Fruit fly (Drosophila melanogaster) whole organism, embryonic: ENCODE measurements around the gene Adgf-C.

Source experiments
- Aef1 ChIP-seq: fragments of 200-800 bp; sonication (Bioruptor generic); IDR thresholded peaks from 3 replicates; pipeline ENCODE4 v1.3.6; 2022; ENCODE audit warnings: missing biosample characterization, missing genetic modification characterization
- Asciz ChIP-seq: fragments of 200-800 bp; sonication (Bioruptor generic); optimal IDR thresholded peaks from 2 replicates; lab custom pipeline; 2017; ENCODE audit warnings: missing biosample characterization, mild to moderate bottlenecking, missing genetic modification characterization, missing genetic modification reagents
- B-H1 ChIP-seq: fragments of 200-800 bp; sonication (Bioruptor generic); IDR thresholded peaks from 3 replicates; pipeline ENCODE4 v1.3.6; 2022; ENCODE audit warnings: missing biosample characterization, missing genetic modification characterization
- Bgb ChIP-seq: fragments of 200-800 bp; sonication (Bioruptor generic); IDR thresholded peaks from 2 replicates; pipeline ENCODE4 v1.3.6; 2022; ENCODE audit warnings: missing biosample characterization, missing genetic modification characterization; ENCODE audit not compliant: partially characterized antibody
- CG10147 ChIP-seq: fragments of 200-800 bp; sonication (Bioruptor generic); optimal IDR thresholded peaks from 2 replicates; lab custom pipeline; 2019; ENCODE audit warnings: missing biosample characterization, mild to moderate bottlenecking, missing genetic modification characterization, moderate library complexity
- CG1024 ChIP-seq: fragments of 200-800 bp; sonication (Bioruptor generic); IDR thresholded peaks from 2 replicates; pipeline ENCODE4 v1.3.6; 2022; ENCODE audit warnings: missing biosample characterization, missing genetic modification characterization
- CG10565 ChIP-seq: fragments of 200-800 bp; sonication (Bioruptor generic); optimal IDR thresholded peaks from 3 replicates; lab custom pipeline; 2016; ENCODE audit warnings: missing biosample characterization, mild to moderate bottlenecking, missing genetic modification characterization
- CG11085 ChIP-seq: fragments of 200-800 bp; sonication (Bioruptor generic); IDR thresholded peaks from 2 replicates; pipeline ENCODE4 v1.3.6; 2022; ENCODE audit warnings: missing biosample characterization, missing genetic modification characterization
- CG11456 ChIP-seq: fragments of 200-800 bp; sonication (Bioruptor generic); IDR thresholded peaks from 3 replicates; pipeline ENCODE4 v1.3.6; 2022; ENCODE audit warnings: missing biosample characterization, missing genetic modification characterization
- CG12236 ChIP-seq: fragments of 200-800 bp; sonication (Bioruptor generic); optimal IDR thresholded peaks from 2 replicates; lab custom pipeline; 2016; ENCODE audit warnings: missing biosample characterization, missing genetic modification characterization
- CG13424 ChIP-seq: fragments of 200-800 bp; sonication (Bioruptor generic); optimal IDR thresholded peaks from 2 replicates; lab custom pipeline; 2019; ENCODE audit warnings: missing biosample characterization, mild to moderate bottlenecking, missing genetic modification characterization, moderate library complexity
- CG14860 ChIP-seq: fragments of 200-800 bp; sonication (Bioruptor generic); IDR thresholded peaks from 3 replicates; pipeline ENCODE4 v1.3.6; 2022; ENCODE audit warnings: missing biosample characterization, missing genetic modification characterization; ENCODE audit not compliant: partially characterized antibody
- CG17328 ChIP-seq: fragments of 200-800 bp; sonication (Bioruptor generic); IDR thresholded peaks from 2 replicates; pipeline ENCODE4 v1.3.6; 2022; ENCODE audit warnings: missing biosample characterization, missing genetic modification characterization
- CG17612 ChIP-seq: fragments of 200-800 bp; sonication (Bioruptor generic); IDR thresholded peaks from 2 replicates; pipeline ENCODE4 v1.3.6; 2022; ENCODE audit warnings: missing biosample characterization, missing genetic modification characterization
- CG4328 ChIP-seq: fragments of 200-800 bp; sonication (Bioruptor generic); optimal IDR thresholded peaks from 3 replicates; lab custom pipeline; 2017; ENCODE audit warnings: missing biosample characterization, missing genetic modification reagents, missing genetic modification characterization
- CG7745 ChIP-seq: fragments of 200-800 bp; sonication (Bioruptor generic); optimal IDR thresholded peaks from 2 replicates; lab custom pipeline; 2018; ENCODE audit warnings: missing biosample characterization, mild to moderate bottlenecking, missing genetic modification characterization, moderate library complexity
- CG7963 ChIP-seq: fragments of 200-800 bp; sonication (Bioruptor generic); IDR thresholded peaks from 3 replicates; pipeline ENCODE4 v1.3.6; 2022; ENCODE audit warnings: missing biosample characterization, missing genetic modification characterization; ENCODE audit not compliant: partially characterized antibody
- CG8290 ChIP-seq, 3 experiments: fragments of 200-800 bp; sonication (Bioruptor generic); optimal IDR thresholded peaks; 2 replicates each; lab custom pipeline; 2016 to 2019; ENCODE audit warnings: missing biosample characterization in 3 of 3, missing genetic modification characterization in 3 of 3, mild to moderate bottlenecking in 2 of 3, moderate library complexity in 1 of 3
- Dad ChIP-seq: fragments of 200-800 bp; sonication (Bioruptor generic); optimal IDR thresholded peaks from 3 replicates; lab custom pipeline; 2016; ENCODE audit warnings: missing biosample characterization, missing genetic modification characterization
- Gsc ChIP-seq: fragments of 200-800 bp; sonication (Bioruptor generic); IDR thresholded peaks from 2 replicates; pipeline ENCODE4 v1.3.6; 2022; ENCODE audit warnings: missing biosample characterization, missing genetic modification characterization
- Hey ChIP-seq: fragments of 200-800 bp; sonication (Bioruptor generic); optimal IDR thresholded peaks from 3 replicates; lab custom pipeline; 2018; ENCODE audit warnings: missing biosample characterization, mild to moderate bottlenecking, missing genetic modification characterization
- HmgD ChIP-seq: fragments of 200-800 bp; sonication (Bioruptor generic); optimal IDR thresholded peaks from 3 replicates; lab custom pipeline; 2016; ENCODE audit warnings: missing biosample characterization, missing genetic modification characterization
- Hmx ChIP-seq: fragments of 200-800 bp; sonication (Bioruptor generic); optimal IDR thresholded peaks from 2 replicates; lab custom pipeline; 2016; ENCODE audit warnings: missing biosample characterization, missing genetic modification characterization
- Jarid2 ChIP-seq: fragments of 200-800 bp; sonication (Bioruptor generic); optimal IDR thresholded peaks from 3 replicates; lab custom pipeline; 2017; ENCODE audit warnings: mild to moderate bottlenecking, missing biosample characterization, missing genetic modification reagents, missing genetic modification characterization
- NfI ChIP-seq: fragments of 200-800 bp; sonication (Bioruptor generic); optimal IDR thresholded peaks from 3 replicates; lab custom pipeline; 2018; ENCODE audit warnings: missing biosample characterization, mild to moderate bottlenecking, missing genetic modification characterization, moderate library complexity
- Poxn ChIP-seq: fragments of 200-800 bp; sonication (Bioruptor generic); IDR thresholded peaks from 2 replicates; pipeline ENCODE4 v1.3.6; 2022; ENCODE audit warnings: missing biosample characterization, missing genetic modification characterization
- YL-1 ChIP-seq: fragments of 200-800 bp; sonication (Bioruptor generic); optimal IDR thresholded peaks from 3 replicates; lab custom pipeline; 2017; ENCODE audit warnings: missing biosample characterization, mild to moderate bottlenecking, missing genetic modification characterization
- ara ChIP-seq: fragments of 200-800 bp; sonication (Bioruptor generic); IDR thresholded peaks from 2 replicates; pipeline ENCODE4 v1.3.6; 2022; ENCODE audit warnings: missing biosample characterization, missing genetic modification characterization
- bbx ChIP-seq: fragments of 200-800 bp; sonication (Bioruptor generic); IDR thresholded peaks from 2 replicates; pipeline ENCODE4 v1.3.6; 2022; ENCODE audit warnings: missing biosample characterization, missing genetic modification characterization; ENCODE audit not compliant: partially characterized antibody
- bigmax ChIP-seq: fragments of 200-800 bp; sonication (Bioruptor generic); optimal IDR thresholded peaks from 2 replicates; lab custom pipeline; 2018; ENCODE audit warnings: missing biosample characterization, mild to moderate bottlenecking, missing genetic modification characterization
- bowl ChIP-seq: fragments of 200-800 bp; sonication (Bioruptor generic); IDR thresholded peaks from 2 replicates; pipeline ENCODE4 v1.3.6; 2022; ENCODE audit warnings: missing biosample characterization, missing genetic modification characterization
- bsh ChIP-seq, 2 experiments: fragments of 200-800 bp; sonication (Bioruptor generic); optimal IDR thresholded peaks; 2 replicates each; lab custom pipeline; 2017 to 2018; ENCODE audit warnings: mild to moderate bottlenecking in 2 of 2, missing biosample characterization in 2 of 2, missing genetic modification characterization in 2 of 2, moderate library complexity in 1 of 2
- chm ChIP-seq: fragments of 200-800 bp; sonication (Bioruptor generic); IDR thresholded peaks from 2 replicates; pipeline ENCODE4 v1.3.6; 2022; ENCODE audit warnings: missing biosample characterization, missing genetic modification characterization
- ci ChIP-seq: fragments of 200-800 bp; sonication (Bioruptor generic); IDR thresholded peaks from 3 replicates; pipeline ENCODE4 v1.3.6; 2022; ENCODE audit warnings: missing biosample characterization, missing genetic modification characterization
- corto ChIP-seq: fragments of 200-800 bp; sonication (Bioruptor generic); optimal IDR thresholded peaks from 2 replicates; lab custom pipeline; 2016; ENCODE audit warnings: missing biosample characterization, mild to moderate bottlenecking, missing genetic modification characterization, moderate library complexity
- esg ChIP-seq: fragments of 200-800 bp; sonication (Bioruptor generic); conservative IDR thresholded peaks from 2 replicates; pipeline ENCODE4 v1.3.6; 2022; ENCODE audit warnings: missing biosample characterization, missing genetic modification characterization
- grau ChIP-seq: fragments of 200-800 bp; optimal IDR thresholded peaks from 3 replicates; lab custom pipeline; 2019; ENCODE audit warnings: missing biosample characterization, mild to moderate bottlenecking, missing genetic modification characterization, moderate library complexity
- gsb-n ChIP-seq: fragments of 200-800 bp; sonication (Bioruptor generic); optimal IDR thresholded peaks from 3 replicates; lab custom pipeline; 2018; ENCODE audit warnings: missing biosample characterization, mild to moderate bottlenecking, missing genetic modification characterization
- pho ChIP-seq: fragments of 200-800 bp; sonication (Bioruptor generic); optimal IDR thresholded peaks from 2 replicates; lab custom pipeline; 2016; ENCODE audit warnings: missing biosample characterization, missing genetic modification characterization
- ranshi ChIP-seq: fragments of 200-800 bp; sonication (Bioruptor generic); IDR thresholded peaks from 2 replicates; pipeline ENCODE4 v1.3.6; 2022; ENCODE audit warnings: missing biosample characterization, missing genetic modification characterization
- sd ChIP-seq: fragments of 200-800 bp; sonication (Bioruptor generic); optimal IDR thresholded peaks from 3 replicates; lab custom pipeline; 2018; ENCODE audit warnings: missing biosample characterization, mild to moderate bottlenecking, missing genetic modification characterization, moderate library complexity
- sens-2 ChIP-seq: fragments of 200-800 bp; sonication (Bioruptor generic); IDR thresholded peaks from 2 replicates; pipeline ENCODE4 v1.3.6; 2022; ENCODE audit warnings: missing biosample characterization, missing genetic modification characterization
- slou ChIP-seq: fragments of 200-800 bp; sonication (Bioruptor generic); optimal IDR thresholded peaks from 3 replicates; lab custom pipeline; 2016; ENCODE audit warnings: missing biosample characterization, missing genetic modification characterization
- ssp ChIP-seq: fragments of 200-800 bp; sonication (Bioruptor generic); IDR thresholded peaks from 2 replicates; pipeline ENCODE4 v1.3.6; 2022; ENCODE audit warnings: missing biosample characterization, missing genetic modification characterization
- stwl ChIP-seq: fragments of 200-800 bp; sonication (Bioruptor generic); optimal IDR thresholded peaks from 3 replicates; lab custom pipeline; 2018; ENCODE audit warnings: missing biosample characterization, mild to moderate bottlenecking, missing genetic modification characterization, moderate library complexity
- trem ChIP-seq: fragments of 200-800 bp; optimal IDR thresholded peaks from 3 replicates; lab custom pipeline; 2019; ENCODE audit warnings: missing biosample characterization, mild to moderate bottlenecking, missing genetic modification characterization, moderate library complexity
- yki ChIP-seq: fragments of >200 bp; optimal IDR thresholded peaks from 3 replicates; lab custom pipeline; 2018
- zen ChIP-seq: fragments of 200-800 bp; sonication (Bioruptor generic); optimal IDR thresholded peaks from 3 replicates; lab custom pipeline; 2018; ENCODE audit warnings: missing biosample characterization, mild to moderate bottlenecking, missing genetic modification characterization, moderate library complexity

The Adgf-C gene

DNA sequence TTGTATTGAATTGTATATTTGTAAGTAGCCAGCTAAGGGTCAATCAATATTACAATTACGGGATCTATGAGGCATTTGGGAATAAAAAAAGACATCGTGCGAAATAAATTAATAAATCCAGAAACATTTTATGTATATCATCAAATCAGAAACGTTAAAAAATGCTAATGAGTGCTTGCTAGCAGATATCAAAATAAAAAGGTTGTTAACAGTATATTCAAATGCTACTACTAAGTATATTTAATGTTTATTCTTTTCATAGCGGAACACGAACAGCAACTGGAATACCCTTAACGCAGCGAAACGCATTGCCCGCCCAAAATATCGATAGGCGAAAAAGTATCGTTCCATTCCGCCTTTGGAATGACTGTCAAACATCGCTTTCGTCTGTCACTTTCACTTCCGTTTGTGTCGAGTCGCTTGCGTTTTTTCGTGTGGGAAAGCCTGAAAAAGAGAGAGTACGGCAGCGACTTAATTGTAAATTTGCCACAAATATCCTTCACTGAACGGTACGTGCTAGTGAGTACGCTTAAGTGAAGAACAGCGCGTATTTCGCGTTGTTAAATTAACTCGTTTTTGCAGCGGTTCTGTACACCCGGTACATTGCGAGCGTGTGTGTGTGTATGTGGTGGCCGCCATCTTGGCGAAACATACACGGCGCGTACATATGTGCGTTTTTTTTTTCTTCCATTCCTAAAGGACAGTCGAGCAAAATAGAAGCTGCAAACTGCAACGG is 45.5 kb upstream of the Adgf-C start, which contains the start of gene B52 (continued):
- peak; percentile 69 for TF ChIP-seq CG4328 (GFP tag; lab: Kevin White, UChicago)
- TF ChIP-seq pho = peak; percentile 54
- TF ChIP-seq HmgD (GFP tag; lab: Kevin White, UChicago) = peak; percentile 45
- peak; percentile 71 for TF ChIP-seq Asciz (GFP tag; lab: Kevin White, UChicago)
- TF ChIP-seq Hey (tag; lab: Kevin White, UChicago) = peak; percentile 70
- TF ChIP-seq Dad (GFP tag; lab: Kevin White, UChicago) = peak; percentile 61
- TF ChIP-seq Jarid2 (GFP tag; lab: Kevin White, UChicago) = peak; percentile 74
- TF ChIP-seq stwl (tag; lab: Kevin White, UChicago) = no peak
- TF ChIP-seq bigmax (GFP tag; lab: Kevin White, UChicago) = peak; percentile 51
- peak; percentile 22 to 58 for TF ChIP-seq bsh (GFP tag; optimal IDR thresholded peaks at IDR 0.05; lab: Kevin White, UChicago)
- TF ChIP-seq CG10147 = peak; percentile 42
- TF ChIP-seq ssp (GFP tag; lab: Robert Waterston, UW) = peak; percentile 76
- TF ChIP-seq YL-1 = peak; percentile 96
- TF ChIP-seq chm (GFP tag; lab: Robert Waterston, UW) = peak; percentile 80; the same call in 1 of the 2 replicates
- TF ChIP-seq gsb-n (tag; lab: Kevin White, UChicago) = peak; percentile 61
- TF ChIP-seq CG7963 (GFP tag; lab: Robert Waterston, UW) = 0 out of 3 replicates have a peak, but pooled peaks have one; percentile 28
- TF ChIP-seq trem (tag; lab: Kevin White, UChicago) = peak; percentile 54
- peak; percentile 46; the same call in 1 of the 2 replicates for TF ChIP-seq ara (GFP tag; lab: Robert Waterston, UW)
- no peak for TF ChIP-seq CG8290 (GFP tag; optimal IDR thresholded peaks at IDR 0.05; lab: Kevin White, UChicago)
- peak in 1 of 2 experiments; percentile 51 for TF ChIP-seq CG8290 (tag; optimal IDR thresholded peaks at IDR 0.05; lab: Kevin White, UChicago)
- TF ChIP-seq CG11456 (GFP tag; lab: Robert Waterston, UW) = peak; percentile 87
- peak; percentile 49; the same call in 1 of the 2 replicates for TF ChIP-seq ranshi (GFP tag; lab: Robert Waterston, UW)
- TF ChIP-seq Poxn (GFP tag; lab: Robert Waterston, UW) = no peak
- peak; percentile 73 for TF ChIP-seq sens-2 (GFP tag; lab: Robert Waterston, UW)
- no peak for TF ChIP-seq CG7745 (tag; lab: Kevin White, UChicago)
- TF ChIP-seq B-H1 = peak; percentile 28; the same call in 2 of the 3 replicates
- TF ChIP-seq esg = peak; percentile 59
- peak; percentile 17 for TF ChIP-seq CG13424 (tag; lab: Kevin White, UChicago)
- TF ChIP-seq bbx (GFP tag; lab: Robert Waterston, UW) = peak; percentile 63; the same call in 1 of the 2 replicates
- TF ChIP-seq Bgb (GFP tag; lab: Robert Waterston, UW) = peak; percentile 55; the same call in 1 of the 2 replicates
- TF ChIP-seq CG14860 = no peak; the same call in 2 of the 3 replicates
- TF ChIP-seq CG10565 = no peak
- TF ChIP-seq ci = peak; percentile 94
- peak; percentile 1 for TF ChIP-seq CG12236 (GFP tag; lab: Kevin White, UChicago)
- TF ChIP-seq Hmx (GFP tag; lab: Kevin White, UChicago) = no peak
- peak; percentile 54; the same call in 1 of the 2 replicates for TF ChIP-seq CG17612 (GFP tag; lab: Robert Waterston, UW)
- TF ChIP-seq CG17328 (GFP tag; lab: Robert Waterston, UW) = peak; percentile 55
- TF ChIP-seq Aef1 (GFP tag; lab: Robert Waterston, UW) = peak; percentile 55; the same call in 1 of the 3 replicates
- peak; percentile 82 for TF ChIP-seq NfI
- no peak; the same call in 1 of the 2 replicates for TF ChIP-seq Gsc (GFP tag; lab: Robert Waterston, UW)
- no peak for TF ChIP-seq yki
- no peak for TF ChIP-seq zen (tag; lab: Kevin White, UChicago)
- TF ChIP-seq corto (GFP tag; lab: Kevin White, UChicago) = no peak
- TF ChIP-seq bowl (GFP tag; lab: Robert Waterston, UW) = no peak
- TF ChIP-seq CG1024 (GFP tag; lab: Robert Waterston, UW) = peak; percentile 80
- peak; percentile 57; the same call in 1 of the 2 replicates for TF ChIP-seq CG11085 (GFP tag; lab: Robert Waterston, UW)
- peak; percentile 41 for TF ChIP-seq grau
- TF ChIP-seq slou (GFP tag; lab: Kevin White, UChicago) = no peak
- no peak for TF ChIP-seq sd
